Fruit fly (Drosophila melanogaster) whole organism: ENCODE measurements around the gene CG13005.

ENCODE experiments used
- CG8478 ChIP-seq: fragments of >200 bp; optimal IDR thresholded peaks from 2 replicates; lab custom pipeline; 2018; ENCODE audit warnings: inconsistent platforms
- Dll ChIP-seq: fragments of >200 bp; optimal IDR thresholded peaks from 2 replicates; lab custom pipeline; 2017
- EcR ChIP-seq, 2 experiments: fragments of >200 bp; optimal IDR thresholded peaks; 2 replicates each; lab custom pipeline; 2017; ENCODE audit warnings: missing biosample characterization in 2 of 2, missing genetic modification characterization in 2 of 2, missing genetic modification reagents in 2 of 2
- pan ChIP-seq: fragments of >200 bp; optimal IDR thresholded peaks from 2 replicates; lab custom pipeline; 2017
- psq ChIP-seq: fragments of >200 bp; optimal IDR thresholded peaks from 2 replicates; lab custom pipeline; 2017

DNA sequence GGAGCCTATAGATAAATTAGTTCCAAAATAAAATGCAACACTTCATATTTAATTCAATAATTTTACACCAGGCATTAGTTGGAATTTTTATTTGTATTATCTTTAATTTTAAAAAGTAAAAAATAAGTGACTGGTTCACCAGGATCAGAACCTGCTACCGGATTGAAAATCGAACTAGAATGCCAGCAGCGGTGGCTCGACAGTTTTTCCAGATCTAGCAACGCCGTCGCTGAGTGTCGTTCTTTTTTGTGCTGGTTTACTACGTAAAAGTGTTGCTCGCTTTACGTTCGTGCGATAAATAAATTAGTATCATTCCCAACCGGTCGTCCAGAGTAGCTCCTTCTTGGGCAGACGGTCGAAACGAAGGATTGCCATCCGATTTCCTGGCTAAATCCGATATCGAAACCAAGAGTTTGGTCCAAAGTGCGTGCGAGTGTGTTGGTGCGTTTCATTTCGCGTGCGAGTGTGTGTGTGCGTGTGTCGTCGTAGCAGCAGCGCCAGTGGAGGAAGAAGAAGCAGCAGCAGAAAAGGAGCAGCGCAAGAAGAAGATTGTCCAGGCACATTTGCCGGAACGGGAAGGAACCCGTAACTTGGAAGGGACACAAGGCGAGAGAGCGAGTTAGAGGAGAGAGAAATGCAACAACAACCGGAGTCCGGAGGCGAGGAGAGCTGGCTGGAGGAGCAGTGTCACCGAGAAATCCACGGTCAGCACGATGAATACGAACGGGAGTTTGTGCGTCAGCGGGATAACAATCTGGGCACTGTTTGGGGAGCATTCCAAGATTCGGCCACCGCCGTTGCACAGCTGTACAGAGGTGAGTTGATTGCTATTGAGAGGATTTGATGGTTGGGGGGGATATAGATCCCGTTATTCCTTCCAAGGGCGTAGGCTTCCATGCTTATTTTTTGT, 11.3 kb upstream of the CG13005 start, which contains the start of gene CG4768:
- no peak for TF ChIP-seq Dll
- no peak for TF ChIP-seq EcR (GFP tag; optimal IDR thresholded peaks at IDR 0.05; lab: Kevin White, UChicago)
- TF ChIP-seq CG8478 (lab: Kevin White, UChicago), result no peak
- TF ChIP-seq psq (lab: Kevin White, UChicago), result no peak
- TF ChIP-seq pan, result no peak
